Worm (Caenorhabditis elegans) whole organism, L3 larva: Measurements from ENCODE around the gene B0554.5.
A peak's percentile ranks its signal among the peaks of the same experiment; 100 is the strongest.

ENCODE experiments used
- aly-2 ChIP-seq: fragments of 150-350 bp; optimal IDR thresholded peaks from 2 replicates; lab custom pipeline; 2014; ENCODE audit warnings: missing biosample characterization, missing genetic modification characterization
- ama-1 ChIP-seq: fragments of 150-350 bp; optimal IDR thresholded peaks from 2 replicates; lab custom pipeline; 2018
- ceh-28 ChIP-seq: fragments of 150-350 bp; optimal IDR thresholded peaks from 2 replicates; lab custom pipeline; 2014; ENCODE audit warnings: missing biosample characterization, missing genetic modification reagents, missing genetic modification characterization
- ceh-9 ChIP-seq: sonication (generic microtip); optimal IDR thresholded peaks from 2 replicates; lab custom pipeline; 2018; ENCODE audit warnings: missing biosample characterization, missing genetic modification characterization
- daf-12 ChIP-seq: fragments of 150-350 bp; optimal IDR thresholded peaks from 2 replicates; lab custom pipeline; 2014; ENCODE audit warnings: missing biosample characterization, missing genetic modification reagents, missing genetic modification characterization
- egl-5 ChIP-seq: fragments of 150-350 bp; optimal IDR thresholded peaks from 2 replicates; lab custom pipeline; 2017; ENCODE audit warnings: missing biosample characterization, missing genetic modification reagents, missing genetic modification characterization, inconsistent platforms
- elt-1 ChIP-seq: fragments of 150-350 bp; optimal IDR thresholded peaks from 2 replicates; lab custom pipeline; 2014; ENCODE audit warnings: missing biosample characterization, missing genetic modification characterization
- elt-2 ChIP-seq: sonication (generic microtip); optimal IDR thresholded peaks from 2 replicates; lab custom pipeline; 2016; ENCODE audit warnings: missing genetic modification reagents, mild to moderate bottlenecking, missing genetic modification characterization, missing compliant biosample characterization
- elt-3 ChIP-seq, 3 experiments: fragments of 150-350 bp in 1 of 3; sonication (generic microtip) in 2 of 3; optimal IDR thresholded peaks; 2 replicates in 2 of 3; 4 replicates in 1 of 3; lab custom pipeline; 2014 to 2017; ENCODE audit warnings: missing biosample characterization in 3 of 3, missing genetic modification characterization in 3 of 3
- eor-1 ChIP-seq, 2 experiments: fragments of 150-350 bp; optimal IDR thresholded peaks; 2 replicates each; lab custom pipeline; 2014 to 2018; ENCODE audit warnings: missing biosample characterization in 2 of 2, missing genetic modification characterization in 2 of 2
- fkh-10 ChIP-seq: sonication (generic microtip); optimal IDR thresholded peaks from 2 replicates; lab custom pipeline; 2017; ENCODE audit warnings: missing biosample characterization, missing genetic modification reagents, missing genetic modification characterization
- fos-1 ChIP-seq: fragments of 150-350 bp; optimal IDR thresholded peaks from 2 replicates; lab custom pipeline; 2014; ENCODE audit warnings: missing biosample characterization, missing genetic modification characterization
- hmg-11 ChIP-seq: sonication (generic microtip); optimal IDR thresholded peaks from 2 replicates; lab custom pipeline; 2016; ENCODE audit warnings: missing genetic modification characterization, missing compliant biosample characterization
- lin-15B ChIP-seq: fragments of 150-350 bp; optimal IDR thresholded peaks from 2 replicates; lab custom pipeline; 2014; ENCODE audit warnings: missing biosample characterization, missing genetic modification characterization
- lin-39 ChIP-seq: fragments of 150-350 bp; optimal IDR thresholded peaks from 2 replicates; lab custom pipeline; 2018; ENCODE audit warnings: missing biosample characterization, missing genetic modification reagents, missing genetic modification characterization
- lsy-12 ChIP-seq: sonication (generic microtip); optimal IDR thresholded peaks from 2 replicates; lab custom pipeline; 2016; ENCODE audit warnings: mild to moderate bottlenecking, missing genetic modification characterization, missing compliant biosample characterization
- mdl-1 ChIP-seq: fragments of 150-350 bp; optimal IDR thresholded peaks from 2 replicates; lab custom pipeline; 2014; ENCODE audit warnings: missing biosample characterization, missing genetic modification characterization
- mml-1 ChIP-seq: fragments of 150-350 bp; sonication (generic microtip); optimal IDR thresholded peaks from 3 replicates; lab custom pipeline; 2014; ENCODE audit warnings: missing biosample characterization, missing genetic modification characterization
- nfya-1 ChIP-seq: sonication (generic microtip); optimal IDR thresholded peaks from 2 replicates; lab custom pipeline; 2017; ENCODE audit warnings: missing genetic modification characterization, mild to moderate bottlenecking, missing compliant biosample characterization, antibody characterized with exemption, moderate library complexity; ENCODE audit not compliant: insufficient read depth
- nhr-11 ChIP-seq: fragments of 150-350 bp; optimal IDR thresholded peaks from 2 replicates; lab custom pipeline; 2014; ENCODE audit warnings: missing biosample characterization, missing genetic modification characterization
- nhr-23 ChIP-seq: fragments of 150-350 bp; optimal IDR thresholded peaks from 2 replicates; lab custom pipeline; 2014; ENCODE audit warnings: missing biosample characterization, missing genetic modification reagents, missing genetic modification characterization
- nhr-25 ChIP-seq: sonication (generic microtip); optimal IDR thresholded peaks from 2 replicates; lab custom pipeline; 2017; ENCODE audit warnings: missing biosample characterization, missing genetic modification characterization
- nhr-28 ChIP-seq: fragments of 150-350 bp; optimal IDR thresholded peaks from 2 replicates; lab custom pipeline; 2014; ENCODE audit warnings: missing biosample characterization, missing genetic modification characterization
- nhr-67 ChIP-seq: fragments of 150-350 bp; optimal IDR thresholded peaks from 2 replicates; lab custom pipeline; 2014; ENCODE audit warnings: missing biosample characterization, missing genetic modification characterization
- nhr-77 ChIP-seq: fragments of 150-350 bp; optimal IDR thresholded peaks from 2 replicates; lab custom pipeline; 2014; ENCODE audit warnings: missing biosample characterization, missing genetic modification characterization
- pqm-1 ChIP-seq: fragments of 150-350 bp; optimal IDR thresholded peaks from 2 replicates; lab custom pipeline; 2017; ENCODE audit warnings: missing biosample characterization, missing genetic modification characterization, inconsistent platforms
- sea-2 ChIP-seq: fragments of 150-350 bp; sonication (generic microtip); optimal IDR thresholded peaks from 4 replicates; lab custom pipeline; 2014; ENCODE audit warnings: missing biosample characterization, missing genetic modification reagents, missing genetic modification characterization
- skn-1 ChIP-seq: fragments of 150-350 bp; optimal IDR thresholded peaks from 2 replicates; lab custom pipeline; 2014; ENCODE audit warnings: missing biosample characterization, missing genetic modification characterization
- snpc-4 ChIP-seq: fragments of 150-350 bp; optimal IDR thresholded peaks from 2 replicates; lab custom pipeline; 2014; ENCODE audit warnings: missing biosample characterization, missing genetic modification characterization
- tbx-2 ChIP-seq: sonication (generic microtip); optimal IDR thresholded peaks from 2 replicates; lab custom pipeline; 2016; ENCODE audit warnings: mild to moderate bottlenecking, missing genetic modification characterization, missing compliant biosample characterization
- unc-39 ChIP-seq: sonication (generic microtip); optimal IDR thresholded peaks from 4 replicates; lab custom pipeline; 2017; ENCODE audit warnings: missing biosample characterization, missing genetic modification characterization
- unc-62 ChIP-seq: fragments of 150-350 bp; sonication (generic microtip); optimal IDR thresholded peaks from 4 replicates; lab custom pipeline; 2014; ENCODE audit warnings: missing biosample characterization, missing genetic modification reagents, missing genetic modification characterization
- ztf-11 ChIP-seq: fragments of 150-350 bp; optimal IDR thresholded peaks from 2 replicates; lab custom pipeline; 2014; ENCODE audit warnings: missing biosample characterization, missing genetic modification characterization
- ztf-4 ChIP-seq: fragments of 150-350 bp; optimal IDR thresholded peaks from 2 replicates; lab custom pipeline; 2014; ENCODE audit warnings: missing biosample characterization, missing genetic modification characterization

Gene B0554.5

ce11 chrV:403028-403427, 21.2 kb upstream of the B0554.5 start, which contains the start of gene srh-62:
Gene srh-62 (minus strand): TSS chrV:403128.
- TF ChIP-seq ama-1 (lab: Kevin White, UChicago) (no peak), lin-15B (tag; lab: Kevin White, UChicago) (no peak), hmg-11 (tag; lab: Kevin White, UChicago) (no peak), skn-1 (no peak), ceh-28 (tag; lab: Kevin White, UChicago) (no peak), nhr-25 (no peak), elt-2 (no peak), nhr-67 (no peak), mdl-1 (tag; lab: Kevin White, UChicago) (no peak), eor-1 (tag; optimal IDR thresholded peaks at IDR 0.05; lab: Kevin White, UChicago) (no peak), sea-2 (GFP tag; lab: Kevin White, UChicago) (no peak), aly-2 (tag; lab: Kevin White, UChicago) (no peak)

- TF ChIP-seq ama-1 (lab: Kevin White, UChicago) (no peak), ceh-28 (tag; lab: Kevin White, UChicago) (no peak), nfya-1 (no peak), elt-1 (no peak), fos-1 (tag; lab: Kevin White, UChicago) (no peak)
- TF ChIP-seq, all 47 proteins: peak for 0
Observed at ce11 chrV:404210-404669, 20.0 kb upstream of the B0554.5 start, which contains the start of gene nhr-252. Gene nhr-252 (plus strand): TSS chrV:404619.

DNA sequence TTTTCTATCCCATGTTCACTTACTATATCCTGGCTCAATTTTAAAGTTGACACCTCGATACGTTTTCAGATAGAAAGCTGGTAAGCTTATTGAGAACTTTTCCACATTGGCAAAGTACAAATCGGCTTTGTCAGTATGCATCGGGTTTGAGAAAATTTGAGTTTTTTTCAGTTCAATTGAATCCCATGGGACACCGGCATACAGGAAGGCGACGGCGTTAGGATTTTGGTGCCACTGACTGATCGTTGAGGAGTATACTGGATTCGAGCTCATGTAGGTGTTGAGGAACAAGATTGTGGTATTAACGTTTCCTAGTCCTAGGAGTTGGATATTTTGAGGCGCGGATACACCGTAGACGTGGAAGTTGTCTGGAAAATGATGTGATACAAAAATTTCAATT, 11.4 kb upstream of the B0554.5 start:
- TF ChIP-seq nhr-67, result no peak
- TF ChIP-seq nhr-23 (tag; lab: Kevin White, UChicago), result no peak
- no peak for TF ChIP-seq elt-2
- TF ChIP-seq pqm-1 (tag; lab: Kevin White, UChicago), result no peak
- no peak for TF ChIP-seq unc-62 (GFP tag; lab: Kevin White, UChicago)
- no peak for TF ChIP-seq lin-39 (tag; lab: Kevin White, UChicago)
- TF ChIP-seq nhr-28 (tag; lab: Kevin White, UChicago), result no peak
- no peak for TF ChIP-seq ceh-9 (tag; lab: Kevin White, UChicago)
- TF ChIP-seq mml-1, result no peak
- no peak for TF ChIP-seq elt-3 (tag; optimal IDR thresholded peaks at IDR 0.05; lab: Kevin White, UChicago)
- no peak for TF ChIP-seq ztf-4 (tag; lab: Kevin White, UChicago)
- TF ChIP-seq lsy-12 (tag; lab: Kevin White, UChicago), result no peak
- TF ChIP-seq nhr-77 (tag; lab: Kevin White, UChicago), result no peak

DNA sequence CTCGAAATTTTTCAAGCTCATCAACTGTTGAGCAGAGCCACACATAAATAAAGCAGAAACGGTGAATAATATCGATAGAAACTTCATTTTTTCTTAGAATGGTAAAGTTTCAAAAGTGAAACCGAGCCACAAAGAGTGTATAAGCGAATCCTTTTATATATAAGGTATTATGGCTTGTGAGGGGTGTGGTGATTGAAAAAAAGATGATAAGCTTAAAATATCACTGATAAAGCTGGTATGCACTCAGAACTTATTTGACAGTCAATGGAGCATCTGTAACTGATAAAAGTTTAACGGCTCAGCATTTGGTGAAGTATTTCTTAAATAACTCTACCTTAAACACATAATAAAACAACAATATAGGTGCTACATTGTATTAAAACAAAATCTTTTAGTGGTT, 9.6 kb upstream of the B0554.5 start, which contains the start of gene dod-19:
Gene dod-19 (minus strand): TSS at position 130 of the 400 bp plus-strand sequence.
- no peak for TF ChIP-seq fkh-10 (GFP tag; lab: Kevin White, UChicago)
- no peak for TF ChIP-seq unc-39 (tag; lab: Kevin White, UChicago)
- no peak for TF ChIP-seq daf-12 (tag; lab: Kevin White, UChicago)
- no peak for TF ChIP-seq nhr-11
- TF ChIP-seq egl-5 (tag; lab: Kevin White, UChicago), result no peak
- TF ChIP-seq mdl-1 (tag; lab: Kevin White, UChicago), result no peak
- no peak for TF ChIP-seq ama-1 (lab: Kevin White, UChicago)
- no peak for TF ChIP-seq lsy-12 (tag; lab: Kevin White, UChicago)
- TF ChIP-seq snpc-4 (tag; lab: Kevin White, UChicago), result no peak
- TF ChIP-seq nhr-67, result no peak
- no peak for TF ChIP-seq elt-2
- no peak for TF ChIP-seq nhr-23 (tag; lab: Kevin White, UChicago)
- TF ChIP-seq pqm-1 (tag; lab: Kevin White, UChicago), result no peak
- TF ChIP-seq ztf-11, result no peak
- no peak for TF ChIP-seq ceh-9 (tag; lab: Kevin White, UChicago)
- no peak for TF ChIP-seq nhr-25
- TF ChIP-seq sea-2 (GFP tag; lab: Kevin White, UChicago), result no peak

DNA sequence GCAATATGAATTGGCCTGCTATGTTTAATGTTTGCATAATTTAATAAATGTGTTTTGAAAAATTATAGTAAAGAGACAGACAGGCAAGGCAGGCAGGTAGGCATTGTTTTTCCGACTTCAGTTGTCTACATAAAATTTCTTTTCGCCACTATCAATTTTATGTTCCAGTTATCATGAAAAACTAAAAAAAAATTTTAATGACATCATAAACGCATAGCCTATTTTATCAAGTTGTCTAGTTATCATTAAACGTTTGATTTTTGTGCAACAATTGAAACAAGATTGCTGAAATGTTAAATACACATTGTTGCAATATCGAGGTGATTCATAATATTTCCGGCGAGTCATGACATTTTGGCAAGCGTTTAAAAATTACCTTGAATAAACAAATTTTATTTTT, 9.2 kb upstream of the B0554.5 start:
- TF ChIP-seq elt-2, result peak; percentile 79
- peak; percentile 93 for TF ChIP-seq pqm-1 (tag; lab: Kevin White, UChicago)
- no peak for TF ChIP-seq elt-3 (tag; optimal IDR thresholded peaks at IDR 0.05; lab: Kevin White, UChicago)
- no peak for TF ChIP-seq tbx-2 (tag; lab: Kevin White, UChicago)
